Worm (Caenorhabditis elegans): ENCODE data around the gene bath-28.

The bath-28 gene

ce11 chrII:3313442-3313841, 31.3 kb downstream of the bath-28 start, which contains the start of gene F39E9.6:
F39E9.6 (minus strand) TSS chrII:3313542.
- TF ChIP-seq sdz-12 (GFP tag; optimal IDR thresholded peaks at IDR 0.05), result no peak
- TF ChIP-seq nhr-11 (tag; optimal IDR thresholded peaks at IDR 0.05), result no peak
- no peak for TF ChIP-seq tag-97 (GFP tag; IDR thresholded peaks at IDR 0.05)
- TF ChIP-seq spr-3 (GFP tag; optimal IDR thresholded peaks at IDR 0.05), result no peak
- TF ChIP-seq F49E8.2 (tag; optimal IDR thresholded peaks at IDR 0.05; ENCODE audit: borderline replicate concordance), result no peak
- TF ChIP-seq ces-1 (GFP tag; optimal IDR thresholded peaks at IDR 0.05), result no peak

- TF ChIP-seq F26F4.8 (GFP tag; conservative IDR thresholded peaks at IDR 0.05), result no peak
- no peak for TF ChIP-seq cey-2 (tag; optimal IDR thresholded peaks at IDR 0.05; ENCODE audit: borderline replicate concordance, insufficient read depth)
- no peak for TF ChIP-seq set-16 (GFP tag; IDR thresholded peaks at IDR 0.05)
- TF ChIP-seq Y48G9A.11 (GFP tag; IDR thresholded peaks at IDR 0.05), result no peak
- no peak for TF ChIP-seq lin-13 (GFP tag; optimal IDR thresholded peaks at IDR 0.05)
- peak; percentile 69 for TF ChIP-seq duxl-1 (tag; optimal IDR thresholded peaks at IDR 0.05; ENCODE audit: poor library complexity)
- TF ChIP-seq saeg-2 (GFP tag; IDR thresholded peaks at IDR 0.05), result no peak
- no peak for TF ChIP-seq nhr-42 (GFP tag; IDR thresholded peaks at IDR 0.05)
- TF ChIP-seq fkh-10 (GFP tag; optimal IDR thresholded peaks at IDR 0.05), result no peak
- no peak for TF ChIP-seq sdz-12 (GFP tag; optimal IDR thresholded peaks at IDR 0.05)
- TF ChIP-seq daf-8 (GFP tag; IDR thresholded peaks at IDR 0.05), result no peak
- TF ChIP-seq lin-38 (GFP tag; IDR thresholded peaks at IDR 0.05), result peak; percentile 40
- TF ChIP-seq dmd-6 (GFP tag; IDR thresholded peaks at IDR 0.05), result peak; percentile 13; the same call in 1 of the 2 replicates
- no peak for TF ChIP-seq Y5F2A.4 (GFP tag; optimal IDR thresholded peaks at IDR 0.05)
- no peak for TF ChIP-seq ztf-7 (tag; optimal IDR thresholded peaks at IDR 0.05)
- no peak for TF ChIP-seq hlh-30 (tag; optimal IDR thresholded peaks at IDR 0.05; ENCODE audit: insufficient read depth)
- TF ChIP-seq pqm-1 (tag; optimal IDR thresholded peaks at IDR 0.05), result peak; percentile 56
- peak; percentile 23 for TF ChIP-seq nhr-28 (tag; optimal IDR thresholded peaks at IDR 0.05)
- no peak for TF ChIP-seq nhr-111 (GFP tag; optimal IDR thresholded peaks at IDR 0.05)
- TF ChIP-seq ces-1 (GFP tag; optimal IDR thresholded peaks at IDR 0.05), result no peak
- TF ChIP-seq daf-16 (GFP tag; optimal IDR thresholded peaks at IDR 0.05), result no peak
- TF ChIP-seq daf-16 (tag; optimal IDR thresholded peaks at IDR 0.05), result peak; percentile 11
- TF ChIP-seq nhr-11 (tag; optimal IDR thresholded peaks at IDR 0.05), result no peak
- no peak for TF ChIP-seq mes-2 (tag; optimal IDR thresholded peaks at IDR 0.05; ENCODE audit: poor library complexity, severe bottlenecking)
- TF ChIP-seq D1046.2 (GFP tag; IDR thresholded peaks at IDR 0.05), result no peak
- no peak for TF ChIP-seq mxl-3 (GFP tag; optimal IDR thresholded peaks at IDR 0.05)
- no peak for TF ChIP-seq daf-12 (tag; optimal IDR thresholded peaks at IDR 0.05)
- TF ChIP-seq rbr-2 (tag; optimal IDR thresholded peaks at IDR 0.05), result no peak
Observed at ce11 chrII:3310957-3311657, 33.7 kb downstream of the bath-28 start.

- peak; percentile 19; the same call in 1 of the 2 replicates for TF ChIP-seq dmd-6 (GFP tag; IDR thresholded peaks at IDR 0.05)
Observed at ce11 chrII:3309963-3310362, 34.8 kb downstream of the bath-28 start.

ce11 chrII:3303582-3303981, 41.2 kb downstream of the bath-28 start:
- no peak for TF ChIP-seq nhr-10 (tag; optimal IDR thresholded peaks at IDR 0.05)
- no peak for TF ChIP-seq vab-7 (GFP tag; IDR thresholded peaks at IDR 0.05)
- TF ChIP-seq ceh-44 (GFP tag; IDR thresholded peaks at IDR 0.05), result no peak
- TF ChIP-seq madf-9 (GFP tag; conservative IDR thresholded peaks at IDR 0.05), result no peak
- TF ChIP-seq ZK546.5 (tag; optimal IDR thresholded peaks at IDR 0.05), result no peak
- no peak for TF ChIP-seq saeg-2 (GFP tag; IDR thresholded peaks at IDR 0.05)
- TF ChIP-seq daf-19 (GFP tag; conservative IDR thresholded peaks at IDR 0.05), result no peak
- TF ChIP-seq F44E2.7 (GFP tag; IDR thresholded peaks at IDR 0.05), result no peak
- no peak for TF ChIP-seq nhr-25 (tag; optimal IDR thresholded peaks at IDR 0.05; ENCODE audit: borderline replicate concordance, insufficient read depth)
- TF ChIP-seq snpc-1.2 (GFP tag; IDR thresholded peaks at IDR 0.05), result no peak
- TF ChIP-seq fos-1 (tag; optimal IDR thresholded peaks at IDR 0.05), result no peak
- TF ChIP-seq fkh-10 (GFP tag; optimal IDR thresholded peaks at IDR 0.05), result no peak
- no peak for TF ChIP-seq daf-16 (GFP tag; optimal IDR thresholded peaks at IDR 0.05)
- peak; percentile 81 for TF ChIP-seq daf-16 (tag; optimal IDR thresholded peaks at IDR 0.05)
- TF ChIP-seq cey-2 (tag; optimal IDR thresholded peaks at IDR 0.05; ENCODE audit: borderline replicate concordance, insufficient read depth), result no peak
- TF ChIP-seq dmd-6 (GFP tag; IDR thresholded peaks at IDR 0.05), result peak; percentile 30; the same call in 1 of the 2 replicates
- TF ChIP-seq hlh-30 (tag; optimal IDR thresholded peaks at IDR 0.05; ENCODE audit: insufficient read depth), result peak; percentile 22
- peak; percentile 62 for TF ChIP-seq dve-1 (tag; optimal IDR thresholded peaks at IDR 0.05; ENCODE audit: insufficient read depth)
- TF ChIP-seq mes-2 (tag; optimal IDR thresholded peaks at IDR 0.05; ENCODE audit: poor library complexity, severe bottlenecking), result peak; percentile 55
- TF ChIP-seq T26A8.4 (GFP tag; IDR thresholded peaks at IDR 0.05), result no peak
- TF ChIP-seq spr-3 (GFP tag; optimal IDR thresholded peaks at IDR 0.05), result no peak
